In the genomic region with DNA sequence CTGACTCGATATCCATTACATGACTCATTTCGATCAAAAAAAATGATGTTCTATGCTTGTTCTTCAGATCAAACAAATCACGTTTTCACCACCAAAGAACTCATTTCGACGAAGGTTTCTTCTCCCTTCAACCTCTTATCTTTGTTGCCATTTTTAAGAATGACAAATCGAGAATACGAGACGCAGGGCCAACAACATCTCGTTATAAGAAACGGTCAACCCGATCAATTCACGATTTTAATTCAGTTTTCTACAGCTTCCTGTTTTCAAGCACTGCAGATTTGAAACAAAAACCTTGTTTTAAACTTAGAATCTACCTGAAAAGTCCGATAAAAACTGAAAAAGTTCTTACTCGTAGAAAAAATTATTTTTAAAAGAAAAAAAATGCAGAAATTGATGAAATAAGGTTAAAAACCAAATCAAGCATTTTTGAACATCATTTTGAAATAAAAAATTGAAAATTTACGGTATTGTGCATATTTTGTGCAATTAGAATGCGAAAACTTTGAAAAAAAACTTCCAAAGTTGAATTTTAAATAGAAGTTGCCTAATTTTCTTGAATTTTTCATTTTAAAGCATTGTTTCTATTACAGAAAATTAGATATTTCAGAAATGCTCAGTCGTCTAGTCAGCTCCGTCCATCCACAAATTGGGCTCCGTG, we compare ENCODE assay signal across 1 worm cellular context.
TF ChIP-seq lines count a peak whose summit lies in the region.

Gene acs-11 (plus strand): TSS at position 611 of the 661 bp plus-strand sequence.

TF ChIP-seq in whole organism, L1 larva, 84 proteins besides CTCF, POLR2A, EP300 and RAD21 (continued from another document):
- no peak for TF ChIP-seq hpl-2 (GFP tag; optimal IDR thresholded peaks at IDR 0.05; lab: Kevin White, UChicago)
- TF ChIP-seq hlh-4 (tag; optimal IDR thresholded peaks at IDR 0.05; lab: Kevin White, UChicago), result no peak
- peak in 1 of 2 experiments; percentile 5 for TF ChIP-seq mdl-1 (tag; optimal IDR thresholded peaks at IDR 0.05; lab: Kevin White, UChicago)
- peak; percentile 11 for TF ChIP-seq nhr-20 (tag; optimal IDR thresholded peaks at IDR 0.05; lab: Kevin White, UChicago)
- TF ChIP-seq blmp-1 (tag; optimal IDR thresholded peaks at IDR 0.05; lab: Kevin White, UChicago), result peak; percentile 65
- peak; percentile 27 for TF ChIP-seq unc-130 (tag; optimal IDR thresholded peaks at IDR 0.05; lab: Kevin White, UChicago)
- peak in 1 of 2 experiments; percentile 58 for TF ChIP-seq lin-35 (GFP tag; optimal IDR thresholded peaks at IDR 0.05; lab: Kevin White, UChicago)
- peak; percentile 14 for TF ChIP-seq nhr-90 (tag; optimal IDR thresholded peaks at IDR 0.05; lab: Kevin White, UChicago; ENCODE audit: poor library complexity)
- TF ChIP-seq nhr-71 (tag; optimal IDR thresholded peaks at IDR 0.05; lab: Kevin White, UChicago), result peak; percentile 25
